Fruit fly (Drosophila melanogaster): Measurements from ENCODE around the gene Cyp4d2.

The Cyp4d2 gene

DNA sequence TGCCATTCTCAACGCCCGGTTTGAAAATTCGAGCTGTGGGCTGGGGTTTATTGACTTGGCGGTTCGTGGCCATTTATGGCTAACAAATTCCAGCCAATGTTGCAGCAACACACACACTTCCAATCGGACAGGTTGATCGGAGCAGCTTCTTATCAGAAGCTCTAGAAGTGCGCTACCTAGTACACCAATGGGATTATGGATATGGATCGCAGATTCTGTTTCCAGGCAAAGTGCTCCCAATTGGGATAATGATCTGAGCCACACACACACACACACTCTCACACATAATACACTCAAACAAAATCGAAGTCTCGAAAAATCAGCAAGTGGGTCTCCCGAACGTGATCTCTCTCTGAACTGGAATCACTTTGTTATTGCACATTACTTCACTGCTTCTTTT lies 45.8 kb downstream of the Cyp4d2 start (continued):
- TF ChIP-seq HmgZ (tag; optimal IDR thresholded peaks at IDR 0.05), result no peak
- no peak for TF ChIP-seq CG4328 (GFP tag; optimal IDR thresholded peaks at IDR 0.05)
- no peak for TF ChIP-seq CG14965 (GFP tag; optimal IDR thresholded peaks at IDR 0.05; ENCODE audit: borderline replicate concordance)
- no peak for TF ChIP-seq CG13775 (GFP tag; optimal IDR thresholded peaks at IDR 0.05)
- no peak for TF ChIP-seq cg (GFP tag; optimal IDR thresholded peaks at IDR 0.05)
- peak; percentile 41 for TF ChIP-seq CG11504 (tag; optimal IDR thresholded peaks at IDR 0.05)
- no peak for TF ChIP-seq CG2129 (GFP tag; IDR thresholded peaks at IDR 0.05; ENCODE audit: partially characterized antibody)
- TF ChIP-seq Optix (GFP tag; IDR thresholded peaks at IDR 0.05), result no peak
- TF ChIP-seq toy (GFP tag; IDR thresholded peaks at IDR 0.05), result no peak
- no peak for TF ChIP-seq Ravus (GFP tag; IDR thresholded peaks at IDR 0.05)
- TF ChIP-seq jumu (GFP tag; optimal IDR thresholded peaks at IDR 0.05), result no peak
- TF ChIP-seq repo (GFP tag; optimal IDR thresholded peaks at IDR 0.05), result no peak
- TF ChIP-seq Jarid2 (GFP tag; optimal IDR thresholded peaks at IDR 0.05), result no peak
- TF ChIP-seq CG4360 (GFP tag; IDR thresholded peaks at IDR 0.05), result no peak
- peak; percentile 61 for TF ChIP-seq Elba2 (GFP tag; optimal IDR thresholded peaks at IDR 0.05)
- no peak for TF ChIP-seq gsb (GFP tag; IDR thresholded peaks at IDR 0.05)

DNA sequence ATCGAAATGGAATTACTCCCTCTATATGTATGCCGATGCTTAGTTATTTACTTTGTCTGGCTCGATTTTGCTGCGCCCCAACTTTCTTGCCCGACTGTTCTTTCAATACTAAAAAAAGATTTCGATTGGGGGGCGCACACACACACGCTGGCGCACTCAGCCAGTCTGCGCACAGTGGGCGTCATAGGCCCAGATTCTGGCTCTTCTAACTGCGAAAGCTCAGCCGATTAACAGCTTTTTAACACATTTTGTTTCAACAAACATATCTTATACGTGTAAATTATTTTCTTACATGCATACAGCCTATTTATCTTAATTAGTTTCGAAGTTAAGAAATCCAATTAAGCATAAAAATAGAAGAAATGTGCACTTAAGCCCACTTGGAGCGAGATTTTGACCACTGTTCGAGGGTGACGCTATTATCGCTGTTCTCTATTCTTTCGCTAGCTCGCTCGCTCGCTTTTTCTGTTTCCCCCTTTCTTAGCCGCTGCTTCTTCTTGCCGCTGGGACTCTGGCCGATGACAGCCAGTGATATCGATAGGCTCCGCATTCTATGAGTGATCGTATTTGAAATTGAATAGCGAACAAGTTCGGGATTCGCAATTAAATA lies 46.5 kb downstream of the Cyp4d2 start, which contains the start of gene Vinc:
Gene Vinc (minus strand): TSS at position 387 of the 610 bp plus-strand sequence.
- TF ChIP-seq CG5245 (GFP tag; optimal IDR thresholded peaks at IDR 0.05), result peak; percentile 67
- TF ChIP-seq pan (optimal IDR thresholded peaks at IDR 0.05), result no peak
- peak in 1 of 2 experiments; percentile 75 for TF ChIP-seq pan (GFP tag; optimal IDR thresholded peaks at IDR 0.05 in 1 of 2, IDR thresholded peaks at IDR 0.05 in 1 of 2)
- TF ChIP-seq vfl (GFP tag; optimal IDR thresholded peaks at IDR 0.05), result peak; percentile 63
- TF ChIP-seq CG4424 (GFP tag; optimal IDR thresholded peaks at IDR 0.05), result peak; percentile 89
- TF ChIP-seq tx (GFP tag; optimal IDR thresholded peaks at IDR 0.05), result peak; percentile 73
- peak; percentile 38 for TF ChIP-seq CTCF (GFP tag; optimal IDR thresholded peaks at IDR 0.05)
- TF ChIP-seq Pdp1 (GFP tag; optimal IDR thresholded peaks at IDR 0.05), result peak; percentile 77 to 90
- TF ChIP-seq CG6689 (GFP tag; IDR thresholded peaks at IDR 0.05), result peak; percentile 92
- peak; percentile 57; the same call in 1 of the 3 replicates for TF ChIP-seq gce (GFP tag; IDR thresholded peaks at IDR 0.05)
- TF ChIP-seq twi (tag; optimal IDR thresholded peaks at IDR 0.05), result peak; percentile 48
- TF ChIP-seq fu2 (GFP tag; optimal IDR thresholded peaks at IDR 0.05), result peak; percentile 33
- peak; percentile 88 for TF ChIP-seq CG6765 (GFP tag; optimal IDR thresholded peaks at IDR 0.05)
- TF ChIP-seq tll (GFP tag; optimal IDR thresholded peaks at IDR 0.05), result no peak
- peak; percentile 83 for TF ChIP-seq pb (GFP tag; optimal IDR thresholded peaks at IDR 0.05)
- TF ChIP-seq CG9817 (tag; optimal IDR thresholded peaks at IDR 0.05), result peak; percentile 78
- peak; percentile 93 for TF ChIP-seq BtbVII (GFP tag; optimal IDR thresholded peaks at IDR 0.05)
- TF ChIP-seq Doc3 (GFP tag; IDR thresholded peaks at IDR 0.05; ENCODE audit: partially characterized antibody), result no peak
- peak; percentile 89 for TF ChIP-seq Dbx (GFP tag; IDR thresholded peaks at IDR 0.05)
- no peak for TF ChIP-seq Hr39 (optimal IDR thresholded peaks at IDR 0.05)
- TF ChIP-seq jumu (GFP tag; optimal IDR thresholded peaks at IDR 0.05), result peak; percentile 86
- peak; percentile 40 for TF ChIP-seq sd (tag; optimal IDR thresholded peaks at IDR 0.05)
- peak; percentile 64 for TF ChIP-seq ttk (GFP tag; IDR thresholded peaks at IDR 0.05)
- peak; percentile 62 for TF ChIP-seq CG17328 (GFP tag; IDR thresholded peaks at IDR 0.05)
- TF ChIP-seq shn (GFP tag; optimal IDR thresholded peaks at IDR 0.05), result peak; percentile 83
- TF ChIP-seq CG30020 (tag; optimal IDR thresholded peaks at IDR 0.05), result peak; percentile 68
- peak; percentile 83 for TF ChIP-seq kay (GFP tag; optimal IDR thresholded peaks at IDR 0.05)
- TF ChIP-seq salm (tag; optimal IDR thresholded peaks at IDR 0.05), result peak; percentile 48
- TF ChIP-seq ro (GFP tag; IDR thresholded peaks at IDR 0.05), result peak; percentile 39; the same call in 1 of the 2 replicates
- TF ChIP-seq slbo (GFP tag; IDR thresholded peaks at IDR 0.05), result peak; percentile 78
- peak; percentile 41 for TF ChIP-seq Mes4 (GFP tag; optimal IDR thresholded peaks at IDR 0.05)
- peak in 1 of 2 experiments; percentile 38 for TF ChIP-seq Hr51 (GFP tag; optimal IDR thresholded peaks at IDR 0.05)
- peak; percentile 83 for TF ChIP-seq Dek (tag; optimal IDR thresholded peaks at IDR 0.05)
- TF ChIP-seq ash1 (GFP tag; optimal IDR thresholded peaks at IDR 0.05), result peak; percentile 35
- TF ChIP-seq onecut (GFP tag; IDR thresholded peaks at IDR 0.05), result peak; percentile 82
- TF ChIP-seq CG6791 (GFP tag; IDR thresholded peaks at IDR 0.05; ENCODE audit: partially characterized antibody), result peak; percentile 53; the same call in 1 of the 3 replicates

Measured in whole organism, embryonic.